Worm (Caenorhabditis elegans) whole organism, L4 larva: ENCODE results near the gene K11H12.4.

Experiments
- F37D6.2 ChIP-seq: sonication (generic microtip); optimal IDR thresholded peaks from 2 replicates; lab custom pipeline; 2016; ENCODE audit warnings: mild to moderate bottlenecking, missing genetic modification characterization, missing compliant biosample characterization
- T26A8.4 ChIP-seq: fragments of 200-800 bp; sonication (Bioruptor generic); IDR thresholded peaks from 2 replicates; pipeline ENCODE4 v1.3.6; 2022; ENCODE audit warnings: missing genetic modification characterization, missing compliant biosample characterization
- Y75B8A.6 ChIP-seq: fragments of 200-800 bp; sonication (Bioruptor generic); IDR thresholded peaks from 2 replicates; pipeline ENCODE4 v1.3.6; 2022; ENCODE audit warnings: missing genetic modification reagents, missing genetic modification characterization, missing compliant biosample characterization
- ZK337.2 ChIP-seq: fragments of 200-800 bp; sonication (Bioruptor generic); IDR thresholded peaks from 2 replicates; pipeline ENCODE4 v1.3.6; 2022; ENCODE audit warnings: missing genetic modification reagents, missing genetic modification characterization, missing compliant biosample characterization
- aly-2 ChIP-seq: sonication (generic microtip); optimal IDR thresholded peaks from 2 replicates; lab custom pipeline; 2018; ENCODE audit warnings: missing biosample characterization, missing genetic modification characterization
- arid-1 ChIP-seq: fragments of 200-800 bp; sonication (Bioruptor generic); conservative IDR thresholded peaks from 2 replicates; pipeline ENCODE4 v1.3.6; 2022; ENCODE audit warnings: missing genetic modification reagents, missing genetic modification characterization, missing compliant biosample characterization
- ctbp-1 ChIP-seq: fragments of 200-800 bp; sonication (Bioruptor generic); IDR thresholded peaks from 2 replicates; pipeline ENCODE4 v1.3.6; 2022; ENCODE audit warnings: missing genetic modification reagents, missing genetic modification characterization, missing compliant biosample characterization
- dmd-8 ChIP-seq: fragments of 200-800 bp; sonication (Bioruptor generic); IDR thresholded peaks from 2 replicates; pipeline ENCODE4 v1.3.6; 2022; ENCODE audit warnings: missing genetic modification characterization, missing compliant biosample characterization
- dmd-9 ChIP-seq: fragments of 200-800 bp; sonication (Bioruptor generic); IDR thresholded peaks from 2 replicates; pipeline ENCODE4 v1.3.6; 2022; ENCODE audit warnings: missing genetic modification reagents, missing genetic modification characterization, missing compliant biosample characterization
- duxl-1 ChIP-seq: sonication (generic microtip); optimal IDR thresholded peaks from 2 replicates; lab custom pipeline; 2016; ENCODE audit warnings: mild to moderate bottlenecking, missing genetic modification characterization, moderate library complexity, missing compliant biosample characterization; ENCODE audit not compliant: poor library complexity
- fos-1 ChIP-seq: fragments of 150-350 bp; optimal IDR thresholded peaks from 2 replicates; lab custom pipeline; 2014; ENCODE audit warnings: missing biosample characterization, missing genetic modification characterization
- gei-8 ChIP-seq: fragments of 200-800 bp; sonication (Bioruptor generic); optimal IDR thresholded peaks from 2 replicates; lab custom pipeline; 2018; ENCODE audit warnings: mild to moderate bottlenecking, missing genetic modification characterization, missing compliant biosample characterization
- hlh-11 ChIP-seq: fragments of 200-800 bp; sonication (Bioruptor generic); optimal IDR thresholded peaks from 2 replicates; lab custom pipeline; 2018; ENCODE audit warnings: mild to moderate bottlenecking, missing genetic modification characterization, missing compliant biosample characterization
- hmg-1.1 ChIP-seq: fragments of 200-800 bp; sonication (Bioruptor generic); IDR thresholded peaks from 2 replicates; pipeline ENCODE4 v1.3.6; 2022; ENCODE audit warnings: missing genetic modification reagents, missing genetic modification characterization, missing compliant biosample characterization
- lim-7 ChIP-seq: fragments of 200-800 bp; sonication (Bioruptor generic); IDR thresholded peaks from 2 replicates; pipeline ENCODE4 v1.3.6; 2022; ENCODE audit warnings: missing genetic modification characterization, missing compliant biosample characterization
- lin-1 ChIP-seq: fragments of 200-800 bp; sonication (Bioruptor generic); IDR thresholded peaks from 2 replicates; pipeline ENCODE4 v1.3.6; 2022; ENCODE audit warnings: missing genetic modification reagents, missing genetic modification characterization, missing compliant biosample characterization
- lin-15B ChIP-seq: fragments of 150-350 bp; sonication (generic microtip); optimal IDR thresholded peaks from 3 replicates; lab custom pipeline; 2014; ENCODE audit warnings: missing biosample characterization, missing genetic modification characterization
- lin-29 ChIP-seq: fragments of 200-800 bp; sonication (Bioruptor generic); IDR thresholded peaks from 2 replicates; pipeline ENCODE4 v1.3.6; 2022; ENCODE audit warnings: missing genetic modification reagents, missing genetic modification characterization, missing compliant biosample characterization
- lin-38 ChIP-seq: fragments of 200-800 bp; sonication (Bioruptor generic); IDR thresholded peaks from 2 replicates; pipeline ENCODE4 v1.3.6; 2022; ENCODE audit warnings: missing genetic modification reagents, missing genetic modification characterization, missing compliant biosample characterization
- lsy-2 ChIP-seq, 2 experiments: fragments of 150-350 bp in 1 of 2; sonication (generic microtip) in 1 of 2; optimal IDR thresholded peaks; 2 replicates each; lab custom pipeline; 2014 to 2017; ENCODE audit warnings: missing biosample characterization in 2 of 2, missing genetic modification characterization in 2 of 2
- mdl-1 ChIP-seq, 2 experiments: fragments of 150-350 bp in 1 of 2; sonication (generic microtip) in 1 of 2; optimal IDR thresholded peaks; 2 replicates each; lab custom pipeline; 2014 to 2017; ENCODE audit warnings: missing biosample characterization in 2 of 2, missing genetic modification characterization in 2 of 2
- mep-1 ChIP-seq: fragments of 150-350 bp; sonication (generic microtip); optimal IDR thresholded peaks from 3 replicates; lab custom pipeline; 2014; ENCODE audit warnings: missing biosample characterization, missing genetic modification characterization
- nhr-10 ChIP-seq: fragments of 150-350 bp; optimal IDR thresholded peaks from 2 replicates; lab custom pipeline; 2014; ENCODE audit warnings: missing biosample characterization, missing genetic modification characterization
- nhr-11 ChIP-seq: fragments of 150-350 bp; optimal IDR thresholded peaks from 2 replicates; lab custom pipeline; 2014; ENCODE audit warnings: missing biosample characterization, missing genetic modification characterization
- nhr-48 ChIP-seq: sonication (generic microtip); optimal IDR thresholded peaks from 2 replicates; lab custom pipeline; 2016; ENCODE audit warnings: mild to moderate bottlenecking, missing genetic modification characterization, missing compliant biosample characterization
- nhr-76 ChIP-seq: fragments of 150-350 bp; optimal IDR thresholded peaks from 2 replicates; lab custom pipeline; 2014; ENCODE audit warnings: missing biosample characterization, missing genetic modification characterization
- nhr-77 ChIP-seq: fragments of 150-350 bp; optimal IDR thresholded peaks from 2 replicates; lab custom pipeline; 2014; ENCODE audit warnings: missing biosample characterization, missing genetic modification characterization
- pha-4 ChIP-seq, 2 experiments: fragments of 150-350 bp in 1 of 2; fragments of 200-800 bp in 1 of 2; sonication (Bioruptor generic) in 1 of 2; IDR thresholded peaks in 1 of 2; optimal IDR thresholded peaks in 1 of 2; 2 replicates each; pipeline versions ENCODE4 v1.3.6 to Lab custom; 2014 to 2022; ENCODE audit warnings: missing genetic modification characterization in 2 of 2, missing genetic modification reagents in 2 of 2, missing biosample characterization in 1 of 2, missing compliant biosample characterization in 1 of 2
- sdz-12 ChIP-seq: fragments of 200-800 bp; sonication (Bioruptor generic); optimal IDR thresholded peaks from 2 replicates; lab custom pipeline; 2018; ENCODE audit warnings: mild to moderate bottlenecking, missing genetic modification characterization, missing compliant biosample characterization
- skn-1 ChIP-seq: fragments of 150-350 bp; optimal IDR thresholded peaks from 2 replicates; lab custom pipeline; 2014; ENCODE audit warnings: missing biosample characterization, missing genetic modification characterization
- snpc-1.2 ChIP-seq: fragments of 200-800 bp; sonication (Bioruptor generic); IDR thresholded peaks from 2 replicates; pipeline ENCODE4 v1.3.6; 2022; ENCODE audit warnings: missing genetic modification reagents, missing genetic modification characterization, missing compliant biosample characterization
- tra-1 ChIP-seq: fragments of 200-800 bp; sonication (Bioruptor generic); IDR thresholded peaks from 2 replicates; pipeline ENCODE4 v1.3.6; 2022; ENCODE audit warnings: missing genetic modification reagents, missing genetic modification characterization, missing compliant biosample characterization
- zag-1 ChIP-seq: fragments of 150-350 bp; optimal IDR thresholded peaks from 2 replicates; lab custom pipeline; 2014; ENCODE audit warnings: missing biosample characterization, missing genetic modification characterization
- zfp-2 ChIP-seq: sonication (generic microtip); optimal IDR thresholded peaks from 2 replicates; lab custom pipeline; 2016; ENCODE audit warnings: mild to moderate bottlenecking, missing genetic modification characterization, missing compliant biosample characterization

K11H12.4 gene

DNA sequence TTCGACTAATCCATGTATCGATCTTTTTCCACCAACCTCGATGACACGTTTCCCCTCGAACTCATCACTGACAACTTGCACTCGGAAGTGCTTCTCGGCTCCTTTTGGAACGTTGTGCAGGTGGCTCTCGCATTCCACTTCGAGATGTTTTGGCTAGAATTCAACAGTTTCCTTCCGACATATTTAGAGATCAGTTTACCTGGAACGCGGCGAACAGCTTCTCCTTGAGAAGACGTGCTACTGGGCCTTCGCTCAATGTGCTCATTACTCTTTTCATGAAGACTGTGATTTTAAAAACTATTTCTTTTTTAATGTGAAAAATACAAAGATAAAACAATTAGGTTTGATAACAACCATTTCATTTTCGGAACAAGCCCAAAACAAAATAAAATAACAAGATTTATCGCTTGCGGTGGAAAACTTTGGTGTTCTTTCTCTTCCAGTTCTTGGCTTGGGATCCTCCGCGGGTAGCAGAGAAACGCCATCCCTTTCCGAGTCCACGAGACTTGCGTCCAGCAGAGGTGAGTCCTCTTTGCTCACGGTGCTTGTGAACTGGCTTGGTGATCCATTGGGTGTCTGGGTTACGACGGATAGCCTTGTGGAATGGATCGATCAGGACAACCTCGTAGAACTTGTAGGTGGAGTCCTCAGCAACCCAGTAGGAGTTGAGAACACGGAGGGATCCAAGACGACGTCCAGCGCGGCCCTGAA, 22.4 kb downstream of the K11H12.4 start, which contains the start of gene K11H12.1 (continued):
- no peak for TF ChIP-seq nhr-48 (tag; lab: Kevin White, UChicago)
- TF ChIP-seq dmd-9 (GFP tag; lab: Robert Waterston, UW) = no peak
- 0 out of 2 replicates have a peak, but pooled peaks have one; percentile 17 for TF ChIP-seq tra-1
- 0 out of 2 replicates have a peak, but pooled peaks have one; percentile 39 for TF ChIP-seq T26A8.4 (GFP tag; lab: Robert Waterston, UW)
- TF ChIP-seq snpc-1.2 = peak; percentile 72; the same call in 1 of the 2 replicates
- peak in 1 of 2 experiments; percentile 8 for TF ChIP-seq lsy-2 (tag; optimal IDR thresholded peaks at IDR 0.05; lab: Kevin White, UChicago)
- no peak for TF ChIP-seq ZK337.2 (GFP tag; lab: Robert Waterston, UW)
- TF ChIP-seq nhr-76 (tag; lab: Kevin White, UChicago) = no peak
- no peak for TF ChIP-seq lin-15B (tag; lab: Kevin White, UChicago)
- no peak for TF ChIP-seq hmg-1.1 (GFP tag; lab: Robert Waterston, UW)
- peak; percentile 54; the same call in 1 of the 2 replicates for TF ChIP-seq dmd-8 (GFP tag; lab: Robert Waterston, UW)
- TF ChIP-seq aly-2 (tag; lab: Kevin White, UChicago) = no peak
- TF ChIP-seq lin-38 (GFP tag; lab: Robert Waterston, UW) = peak; percentile 68
- TF ChIP-seq sdz-12 = no peak
- no peak for TF ChIP-seq lin-29 (GFP tag; lab: Robert Waterston, UW)
- TF ChIP-seq lim-7 = peak; percentile 54; the same call in 1 of the 2 replicates

DNA sequence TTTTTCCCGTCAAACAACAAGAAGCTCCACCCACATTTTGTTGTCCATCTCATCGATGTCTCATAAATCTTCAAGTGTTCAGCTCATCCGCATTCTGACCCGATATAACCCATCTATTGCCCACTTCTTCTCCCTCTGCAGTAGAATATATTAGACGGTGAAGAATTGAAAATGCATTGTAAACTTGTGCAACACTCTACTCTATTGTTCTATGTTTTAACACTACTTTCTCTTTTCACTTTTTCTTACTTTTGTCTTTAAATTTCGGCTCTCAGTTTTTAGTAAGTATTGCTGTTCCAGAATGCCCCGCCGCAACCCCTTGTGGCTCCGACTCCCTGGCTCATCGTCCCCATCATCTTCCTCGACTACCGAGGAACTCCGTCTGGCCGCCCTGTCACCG, 26.3 kb downstream of the K11H12.4 start, which contains the start of gene K11H12.9:
Gene K11H12.9, plus strand, starts transcription at position 301 of the 400 bp plus-strand sequence.
- TF ChIP-seq Y75B8A.6 (GFP tag; lab: Robert Waterston, UW) = no peak
- TF ChIP-seq pha-4 (GFP tag; IDR thresholded peaks at IDR 0.05; lab: Robert Waterston, UW) = no peak
- TF ChIP-seq pha-4 (tag; optimal IDR thresholded peaks at IDR 0.05; lab: Kevin White, UChicago) = no peak
- TF ChIP-seq arid-1 (GFP tag; lab: Robert Waterston, UW) = no peak
- no peak for TF ChIP-seq lin-1 (GFP tag; lab: Robert Waterston, UW)
- no peak for TF ChIP-seq gei-8 (GFP tag; lab: Kevin White, UChicago)
- TF ChIP-seq duxl-1 (tag; lab: Kevin White, UChicago) = no peak
- TF ChIP-seq zfp-2 (tag; lab: Kevin White, UChicago) = no peak
- TF ChIP-seq F37D6.2 (tag; lab: Kevin White, UChicago) = no peak

DNA sequence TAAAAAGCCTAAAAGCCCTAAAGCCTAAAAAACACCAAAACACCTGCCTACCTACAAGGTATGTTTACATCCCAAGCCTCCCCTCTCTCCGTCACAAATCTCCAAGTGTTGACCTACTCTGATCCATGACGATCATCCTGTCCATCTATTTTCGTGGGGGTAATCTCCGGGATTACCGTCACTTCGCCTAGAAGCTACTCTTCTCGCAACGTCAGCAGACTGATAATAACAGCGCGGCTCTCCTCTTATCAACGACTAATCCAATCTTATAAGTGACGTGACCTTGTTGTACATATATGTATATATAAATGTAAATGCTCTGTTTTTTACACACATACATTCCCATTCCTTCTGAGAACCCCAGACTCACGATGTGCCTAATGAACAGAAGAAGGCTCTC, 27.3 kb downstream of the K11H12.4 start:
- no peak for TF ChIP-seq mep-1 (tag; lab: Kevin White, UChicago)
- no peak for TF ChIP-seq hlh-11
- no peak for TF ChIP-seq nhr-77 (tag; lab: Kevin White, UChicago)
- TF ChIP-seq skn-1 (tag; lab: Kevin White, UChicago) = no peak
- no peak for TF ChIP-seq pha-4 (GFP tag; IDR thresholded peaks at IDR 0.05; lab: Robert Waterston, UW)
- TF ChIP-seq pha-4 (tag; optimal IDR thresholded peaks at IDR 0.05; lab: Kevin White, UChicago) = no peak
- TF ChIP-seq fos-1 (tag; lab: Kevin White, UChicago) = no peak
- no peak for TF ChIP-seq nhr-11 (tag; lab: Kevin White, UChicago)

DNA sequence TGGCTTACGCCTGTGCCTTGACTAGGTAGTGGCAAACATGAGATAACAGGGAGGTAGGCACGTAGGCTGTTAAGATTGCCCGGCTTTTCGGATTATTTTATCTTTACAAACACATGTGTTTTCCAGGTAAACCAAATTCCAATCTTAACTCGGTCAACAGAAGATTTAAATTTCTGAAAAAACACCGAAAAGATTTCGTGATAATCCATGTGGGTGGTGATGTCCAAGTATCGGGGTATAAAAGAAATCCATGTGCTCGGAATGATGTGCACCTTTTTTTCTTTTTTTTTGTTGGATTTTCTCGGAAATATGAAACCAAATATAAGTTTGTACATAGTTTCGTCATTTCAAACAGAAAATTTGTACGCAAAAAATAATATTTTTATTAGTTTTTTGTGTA, 32.2 kb downstream of the K11H12.4 start:
- TF ChIP-seq zag-1 (no peak), mdl-1 (tag; optimal IDR thresholded peaks at IDR 0.05; lab: Kevin White, UChicago) (no peak), ctbp-1 (GFP tag; lab: Robert Waterston, UW) (no peak), nhr-10 (tag; lab: Kevin White, UChicago) (no peak), snpc-1.2 (no peak)
- TF ChIP-seq, all 104 proteins: peak for 0
